Worm (Caenorhabditis elegans) whole organism, L1 larva: Measurements from ENCODE around the gene Y43F8B.14.

Source experiments
- aly-2 ChIP-seq: fragments of 150-350 bp; optimal IDR thresholded peaks from 2 replicates; lab custom pipeline; 2014; ENCODE audit warnings: missing biosample characterization, missing genetic modification characterization
- ceh-82 ChIP-seq, 3 experiments: fragments of 150-350 bp in 1 of 3; sonication (generic microtip) in 2 of 3; optimal IDR thresholded peaks; 2 replicates each; lab custom pipeline; 2014 to 2017; ENCODE audit warnings: missing biosample characterization in 3 of 3, missing genetic modification characterization in 3 of 3
- egl-27 ChIP-seq, 2 experiments: fragments of 150-350 bp in 1 of 2; sonication (generic microtip); optimal IDR thresholded peaks; 3 replicates each; lab custom pipeline; 2017 to 2018; ENCODE audit warnings: missing biosample characterization in 2 of 2, missing genetic modification characterization in 2 of 2, missing genetic modification reagents in 2 of 2
- fos-1 ChIP-seq: fragments of 150-350 bp; optimal IDR thresholded peaks from 2 replicates; lab custom pipeline; 2014; ENCODE audit warnings: missing biosample characterization, missing genetic modification characterization
- lin-39 ChIP-seq: fragments of 150-350 bp; optimal IDR thresholded peaks from 2 replicates; lab custom pipeline; 2014; ENCODE audit warnings: missing biosample characterization, missing genetic modification reagents, missing genetic modification characterization
- nhr-12 ChIP-seq: sonication (generic microtip); optimal IDR thresholded peaks from 2 replicates; lab custom pipeline; 2017; ENCODE audit warnings: missing biosample characterization, missing genetic modification characterization
- nhr-20 ChIP-seq: sonication (generic microtip); optimal IDR thresholded peaks from 2 replicates; lab custom pipeline; 2016; ENCODE audit warnings: mild to moderate bottlenecking, missing genetic modification characterization, missing compliant biosample characterization
- nhr-47 ChIP-seq: sonication (generic microtip); optimal IDR thresholded peaks from 2 replicates; lab custom pipeline; 2016; ENCODE audit warnings: mild to moderate bottlenecking, missing genetic modification characterization, moderate library complexity, missing compliant biosample characterization
- ztf-11 ChIP-seq, 2 experiments: sonication (generic microtip); optimal IDR thresholded peaks; 2 replicates each; lab custom pipeline; 2016 to 2017; ENCODE audit warnings: missing genetic modification characterization in 2 of 2, missing biosample characterization in 1 of 2, missing compliant biosample characterization in 1 of 2

DNA sequence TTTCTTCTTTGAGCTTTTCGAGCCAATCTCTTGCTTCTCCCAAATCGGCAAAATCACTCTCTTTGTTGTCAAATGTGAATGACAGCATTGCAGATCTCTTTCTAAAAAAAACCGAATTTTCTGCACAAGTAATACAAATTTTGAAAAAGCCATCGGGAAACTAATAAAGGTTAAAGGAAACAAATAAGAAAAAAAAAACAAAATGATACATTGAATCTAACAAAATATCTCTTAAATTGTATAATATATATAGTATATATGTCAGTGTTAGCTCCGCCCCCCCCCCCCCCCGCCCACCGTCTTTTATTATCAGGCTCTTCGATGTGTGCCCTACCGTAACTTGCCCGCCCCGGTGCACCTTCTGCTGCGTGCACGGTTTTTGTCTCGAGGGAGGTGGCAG lies 22.8 kb downstream of the Y43F8B.14 start, which contains the start of gene C25F9.11:
- TF ChIP-seq aly-2 (tag; lab: Kevin White, UChicago), result no peak
- no peak for TF ChIP-seq lin-39 (tag; lab: Kevin White, UChicago)
- TF ChIP-seq nhr-47 (tag; lab: Kevin White, UChicago), result no peak
- TF ChIP-seq ceh-82 (tag; optimal IDR thresholded peaks at IDR 0.05; lab: Kevin White, UChicago), result no peak
- no peak for TF ChIP-seq nhr-20 (tag; lab: Kevin White, UChicago)
- no peak for TF ChIP-seq ztf-11 (tag; optimal IDR thresholded peaks at IDR 0.05; lab: Kevin White, UChicago)
- no peak for TF ChIP-seq fos-1 (tag; lab: Kevin White, UChicago)
- TF ChIP-seq egl-27 (tag; optimal IDR thresholded peaks at IDR 0.05; lab: Kevin White, UChicago), result no peak
- TF ChIP-seq nhr-12 (tag; lab: Kevin White, UChicago), result no peak
